Worm (Caenorhabditis elegans) whole organism, young adult: Measurements from ENCODE around the gene cdc-25.4.

Source experiments
- B0019.2 ChIP-seq: fragments of 200-800 bp; sonication (Bioruptor generic); conservative IDR thresholded peaks from 2 replicates; pipeline ENCODE4 v1.3.6; 2022; ENCODE audit warnings: missing genetic modification reagents, missing genetic modification characterization, missing compliant biosample characterization
- B0261.1 ChIP-seq: sonication (generic microtip); optimal IDR thresholded peaks from 2 replicates; lab custom pipeline; 2016; ENCODE audit warnings: mild to moderate bottlenecking, missing genetic modification characterization, moderate library complexity, missing compliant biosample characterization
- B0336.3 ChIP-seq: fragments of 200-800 bp; sonication (Bioruptor generic); IDR thresholded peaks from 2 replicates; pipeline ENCODE4 v1.3.6; 2022; ENCODE audit warnings: missing genetic modification characterization, missing compliant biosample characterization
- F10E7.11 ChIP-seq: sonication (generic microtip); optimal IDR thresholded peaks from 2 replicates; lab custom pipeline; 2017; ENCODE audit warnings: mild to moderate bottlenecking, missing genetic modification characterization, moderate library complexity, missing compliant biosample characterization
- F22D6.2 ChIP-seq: sonication (generic microtip); optimal IDR thresholded peaks from 2 replicates; lab custom pipeline; 2016; ENCODE audit warnings: mild to moderate bottlenecking, missing genetic modification characterization, missing compliant biosample characterization
- F33H1.4 ChIP-seq: fragments of 200-800 bp; sonication (Bioruptor generic); IDR thresholded peaks from 2 replicates; pipeline ENCODE4 v1.3.6; 2022; ENCODE audit warnings: missing genetic modification reagents, missing genetic modification characterization, missing compliant biosample characterization
- F49E8.2 ChIP-seq: sonication (generic microtip); optimal IDR thresholded peaks from 3 replicates; lab custom pipeline; 2017; ENCODE audit warnings: missing genetic modification characterization, mild to moderate bottlenecking, missing compliant biosample characterization, antibody characterized with exemption, moderate library complexity; ENCODE audit not compliant: insufficient read depth
- K12H6.12 ChIP-seq: fragments of 200-800 bp; sonication (Bioruptor generic); optimal IDR thresholded peaks from 2 replicates; lab custom pipeline; 2018; ENCODE audit warnings: mild to moderate bottlenecking, missing genetic modification characterization, missing compliant biosample characterization
- T07F8.4 ChIP-seq: sonication (generic microtip); optimal IDR thresholded peaks from 2 replicates; lab custom pipeline; 2016; ENCODE audit warnings: mild to moderate bottlenecking, missing genetic modification characterization, moderate library complexity, missing compliant biosample characterization
- Y53G8AR.9 ChIP-seq: fragments of 200-800 bp; sonication (Bioruptor generic); conservative IDR thresholded peaks from 2 replicates; pipeline ENCODE4 v1.3.6; 2022; ENCODE audit warnings: missing genetic modification reagents, missing genetic modification characterization, missing compliant biosample characterization
- Y67H2A.10 ChIP-seq: fragments of 200-800 bp; sonication (Bioruptor generic); conservative IDR thresholded peaks from 2 replicates; pipeline ENCODE4 v1.3.6; 2022; ENCODE audit warnings: missing genetic modification reagents, missing genetic modification characterization, missing compliant biosample characterization
- Y79H2A.3 ChIP-seq: fragments of 200-800 bp; sonication (Bioruptor generic); conservative IDR thresholded peaks from 2 replicates; pipeline ENCODE4 v1.3.6; 2022; ENCODE audit warnings: missing genetic modification reagents, missing genetic modification characterization, missing compliant biosample characterization
- ZK185.1 ChIP-seq: sonication (generic microtip); optimal IDR thresholded peaks from 2 replicates; lab custom pipeline; 2016; ENCODE audit warnings: mild to moderate bottlenecking, missing genetic modification characterization, missing compliant biosample characterization; ENCODE audit not compliant: poor library complexity, severe bottlenecking
- ama-1 ChIP-seq, 3 experiments: fragments of 150-350 bp in 1 of 3; sonication (generic microtip) in 2 of 3; optimal IDR thresholded peaks; 2 replicates each; lab custom pipeline; 2014 to 2018; ENCODE audit warnings: missing biosample characterization in 2 of 3, missing genetic modification characterization in 2 of 3, missing genetic modification reagents in 2 of 3
- aptf-2 ChIP-seq: fragments of 200-800 bp; sonication (Bioruptor generic); conservative IDR thresholded peaks from 2 replicates; pipeline ENCODE4 v1.3.6; 2022; ENCODE audit warnings: missing genetic modification reagents, missing genetic modification characterization, missing compliant biosample characterization
- attf-3 ChIP-seq: fragments of 200-800 bp; sonication (Bioruptor generic); conservative IDR thresholded peaks from 2 replicates; pipeline ENCODE4 v1.3.6; 2022; ENCODE audit warnings: missing genetic modification reagents, missing genetic modification characterization, missing compliant biosample characterization
- attf-5 ChIP-seq: fragments of 200-800 bp; sonication (Bioruptor generic); optimal IDR thresholded peaks from 2 replicates; lab custom pipeline; 2018; ENCODE audit warnings: mild to moderate bottlenecking, missing genetic modification characterization, missing compliant biosample characterization
- cebp-1 ChIP-seq, 2 experiments: fragments of 200-800 bp in 1 of 2; sonication (Bioruptor generic) in 1 of 2; sonication (generic microtip) in 1 of 2; IDR thresholded peaks in 1 of 2; optimal IDR thresholded peaks in 1 of 2; 2 replicates each; pipeline versions ENCODE4 v1.3.6 to Lab custom; 2017 to 2022; ENCODE audit warnings: missing compliant biosample characterization in 2 of 2, missing genetic modification characterization in 2 of 2, mild to moderate bottlenecking in 1 of 2, missing genetic modification reagents in 1 of 2, moderate library complexity in 1 of 2
- cebp-2 ChIP-seq: fragments of 200-800 bp; sonication (Bioruptor generic); IDR thresholded peaks from 2 replicates; pipeline ENCODE4 v1.3.6; 2022; ENCODE audit warnings: missing genetic modification characterization, missing compliant biosample characterization
- ceh-100 ChIP-seq: fragments of 200-800 bp; sonication (Bioruptor generic); IDR thresholded peaks from 2 replicates; pipeline ENCODE4 v1.3.6; 2022; ENCODE audit warnings: missing genetic modification reagents, missing genetic modification characterization, missing compliant biosample characterization
- dox-1 ChIP-seq: fragments of 200-800 bp; sonication (Bioruptor generic); IDR thresholded peaks from 2 replicates; pipeline ENCODE4 v1.3.6; 2022; ENCODE audit warnings: missing genetic modification reagents, missing genetic modification characterization, missing compliant biosample characterization
- dpff-1 ChIP-seq: sonication (generic microtip); optimal IDR thresholded peaks from 2 replicates; lab custom pipeline; 2017; ENCODE audit warnings: mild to moderate bottlenecking, missing genetic modification characterization, missing compliant biosample characterization
- efl-1 ChIP-seq: fragments of 150-350 bp; optimal IDR thresholded peaks from 2 replicates; lab custom pipeline; 2014; ENCODE audit warnings: missing biosample characterization, missing genetic modification reagents, missing genetic modification characterization
- egl-18 ChIP-seq: fragments of 200-800 bp; sonication (Bioruptor generic); IDR thresholded peaks from 2 replicates; pipeline ENCODE4 v1.3.6; 2022; ENCODE audit warnings: missing genetic modification reagents, missing genetic modification characterization, missing compliant biosample characterization
- egrh-3 ChIP-seq: fragments of 200-800 bp; sonication (Bioruptor generic); IDR thresholded peaks from 2 replicates; pipeline ENCODE4 v1.3.6; 2022; ENCODE audit warnings: missing genetic modification reagents, missing genetic modification characterization, missing compliant biosample characterization
- fkh-3 ChIP-seq: sonication (generic microtip); optimal IDR thresholded peaks from 2 replicates; lab custom pipeline; 2016; ENCODE audit warnings: mild to moderate bottlenecking, missing genetic modification characterization, missing compliant biosample characterization
- him-1 ChIP-seq: sonication (generic microtip); optimal IDR thresholded peaks from 2 replicates; lab custom pipeline; 2016; ENCODE audit warnings: missing genotype, missing genetic modification reagents, missing genetic modification characterization, missing compliant biosample characterization
- hlh-26 ChIP-seq: fragments of 200-800 bp; sonication (Bioruptor generic); conservative IDR thresholded peaks from 2 replicates; pipeline ENCODE4 v1.3.6; 2022; ENCODE audit warnings: missing genetic modification reagents, missing genetic modification characterization, missing compliant biosample characterization
- lin-26 ChIP-seq: fragments of 200-800 bp; sonication (Bioruptor generic); IDR thresholded peaks from 2 replicates; pipeline ENCODE4 v1.3.6; 2022; ENCODE audit warnings: missing genetic modification reagents, missing genetic modification characterization, missing compliant biosample characterization
- lin-54 ChIP-seq: fragments of 200-800 bp; sonication (Bioruptor generic); optimal IDR thresholded peaks from 2 replicates; lab custom pipeline; 2018; ENCODE audit warnings: mild to moderate bottlenecking, missing genetic modification characterization, missing compliant biosample characterization
- lir-1 ChIP-seq: fragments of 200-800 bp; sonication (Bioruptor generic); conservative IDR thresholded peaks from 2 replicates; pipeline ENCODE4 v1.3.6; 2022; ENCODE audit warnings: missing genetic modification reagents, missing genetic modification characterization, missing compliant biosample characterization
- madf-10 ChIP-seq: sonication (generic microtip); optimal IDR thresholded peaks from 2 replicates; lab custom pipeline; 2016; ENCODE audit warnings: mild to moderate bottlenecking, missing genetic modification characterization, missing compliant biosample characterization
- madf-8 ChIP-seq: fragments of 200-800 bp; sonication (Bioruptor generic); conservative IDR thresholded peaks from 2 replicates; pipeline ENCODE4 v1.3.6; 2022; ENCODE audit warnings: missing genetic modification reagents, missing genetic modification characterization, missing compliant biosample characterization
- mcd-1 ChIP-seq: fragments of 200-800 bp; sonication (Bioruptor generic); IDR thresholded peaks from 2 replicates; pipeline ENCODE4 v1.3.6; 2022; ENCODE audit warnings: missing genetic modification reagents, missing genetic modification characterization, missing compliant biosample characterization
- mel-28 ChIP-seq: sonication (generic microtip); optimal IDR thresholded peaks from 2 replicates; lab custom pipeline; 2016; ENCODE audit warnings: borderline replicate concordance, mild to moderate bottlenecking, missing genetic modification characterization, missing compliant biosample characterization
- mxl-1 ChIP-seq: sonication (generic microtip); optimal IDR thresholded peaks from 2 replicates; lab custom pipeline; 2016; ENCODE audit warnings: missing genetic modification characterization, missing compliant biosample characterization
- nfya-1 ChIP-seq: sonication (generic microtip); optimal IDR thresholded peaks from 2 replicates; lab custom pipeline; 2017; ENCODE audit warnings: antibody characterized with exemption, missing compliant biosample characterization, missing genetic modification characterization, borderline replicate concordance; ENCODE audit not compliant: insufficient read depth
- nfyb-1 ChIP-seq: fragments of 200-800 bp; sonication (Bioruptor generic); IDR thresholded peaks from 2 replicates; pipeline ENCODE4 v1.3.6; 2022; ENCODE audit warnings: missing genetic modification reagents, missing genetic modification characterization, missing compliant biosample characterization
- pha-4 ChIP-seq: fragments of 150-350 bp; sonication (generic microtip); optimal IDR thresholded peaks from 2 replicates; lab custom pipeline; 2014; ENCODE audit warnings: missing biosample characterization, missing genetic modification reagents, missing genetic modification characterization
- rcor-1 ChIP-seq: fragments of 200-800 bp; sonication (Bioruptor generic); IDR thresholded peaks from 2 replicates; pipeline ENCODE4 v1.3.6; 2022; ENCODE audit warnings: missing genetic modification reagents, missing genetic modification characterization, missing compliant biosample characterization
- rpc-1 ChIP-seq, 2 experiments: fragments of 150-350 bp in 1 of 2; sonication (generic microtip) in 1 of 2; optimal IDR thresholded peaks; 2 replicates each; lab custom pipeline; 2014 to 2018; ENCODE audit warnings: missing biosample characterization in 1 of 2, missing genetic modification characterization in 1 of 2, missing genetic modification reagents in 1 of 2, missing genotype in 1 of 2
- sea-2 ChIP-seq: fragments of 200-800 bp; sonication (Bioruptor generic); IDR thresholded peaks from 2 replicates; pipeline ENCODE4 v1.3.6; 2022; ENCODE audit warnings: missing genetic modification characterization, missing compliant biosample characterization
- snpc-3.4 ChIP-seq: sonication (generic microtip); optimal IDR thresholded peaks from 2 replicates; lab custom pipeline; 2017; ENCODE audit warnings: missing genetic modification characterization, mild to moderate bottlenecking, missing compliant biosample characterization, antibody characterized with exemption, moderate library complexity, missing genotype, missing genetic modification reagents
- tlf-1 ChIP-seq: fragments of 200-800 bp; sonication (Bioruptor generic); optimal IDR thresholded peaks from 2 replicates; lab custom pipeline; 2018; ENCODE audit warnings: mild to moderate bottlenecking, missing genetic modification characterization, missing compliant biosample characterization
- unc-62 ChIP-seq: fragments of 150-350 bp; optimal IDR thresholded peaks from 2 replicates; lab custom pipeline; 2014; ENCODE audit warnings: missing biosample characterization, missing genetic modification reagents, missing genetic modification characterization
- ztf-25 ChIP-seq: fragments of 200-800 bp; sonication (Bioruptor generic); IDR thresholded peaks from 2 replicates; pipeline ENCODE4 v1.3.6; 2022; ENCODE audit warnings: missing genetic modification reagents, missing genetic modification characterization, missing compliant biosample characterization
- ztf-6 ChIP-seq: fragments of 200-800 bp; sonication (Bioruptor generic); IDR thresholded peaks from 2 replicates; pipeline ENCODE4 v1.3.6; 2022; ENCODE audit warnings: missing genetic modification reagents, missing genetic modification characterization, missing compliant biosample characterization

cdc-25.4 gene

DNA sequence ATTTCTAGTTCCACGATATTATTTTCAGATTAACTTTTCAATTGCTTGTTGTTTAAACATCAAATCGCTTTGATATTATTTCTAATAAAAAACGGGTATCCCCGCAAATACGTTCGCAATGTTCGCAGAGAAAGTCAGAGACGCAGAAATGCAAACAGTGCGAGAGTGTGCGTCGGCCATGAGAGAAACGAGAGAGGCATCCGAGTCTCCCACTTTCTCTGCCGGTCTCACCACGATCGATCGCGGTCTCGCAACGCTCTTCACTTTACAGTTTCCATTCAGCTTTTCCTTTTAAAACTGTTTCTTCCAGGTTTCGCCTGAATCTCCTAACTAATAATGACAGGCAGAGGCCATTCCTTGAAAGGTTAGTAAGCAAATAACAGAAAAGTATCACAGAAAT lies 14.9 kb downstream of the cdc-25.4 start, which contains the start of gene F33H1.4 (continued):
- TF ChIP-seq B0019.2 (GFP tag; lab: Robert Waterston, UW) (no peak), snpc-3.4 (peak; percentile 8), mxl-1 (tag; lab: Kevin White, UChicago) (no peak), attf-3 (no peak; the same call in 1 of the 2 replicates), mcd-1 (GFP tag; lab: Robert Waterston, UW) (peak; percentile 59), egrh-3 (GFP tag; lab: Robert Waterston, UW) (0 out of 2 replicates have a peak, but pooled peaks have one; percentile 10), efl-1 (GFP tag; lab: Kevin White, UChicago) (no peak), rcor-1 (GFP tag; lab: Robert Waterston, UW) (peak; percentile 44; the same call in 1 of the 2 replicates), dpff-1 (tag; lab: Kevin White, UChicago) (no peak), Y53G8AR.9 (GFP tag; lab: Robert Waterston, UW) (no peak), F33H1.4 (GFP tag; lab: Robert Waterston, UW) (peak; percentile 80), ztf-6 (GFP tag; lab: Robert Waterston, UW) (no peak), pha-4 (tag; lab: Kevin White, UChicago) (no peak), ama-1 (optimal IDR thresholded peaks at IDR 0.05; lab: Kevin White, UChicago) (no peak), ama-1 (GFP tag; optimal IDR thresholded peaks at IDR 0.05; lab: Kevin White, UChicago) (no peak), B0261.1 (tag; lab: Kevin White, UChicago) (no peak), sea-2 (no peak), cebp-2 (no peak), F10E7.11 (tag; lab: Kevin White, UChicago) (no peak), dox-1 (peak; percentile 5; the same call in 1 of the 2 replicates), egl-18 (GFP tag; lab: Robert Waterston, UW) (no peak), aptf-2 (no peak), F22D6.2 (tag; lab: Kevin White, UChicago) (no peak), ceh-100 (GFP tag; lab: Robert Waterston, UW) (peak; percentile 12; the same call in 1 of the 2 replicates), attf-5 (GFP tag; lab: Kevin White, UChicago) (peak; percentile 44), Y79H2A.3 (GFP tag; lab: Robert Waterston, UW) (no peak), him-1 (tag; lab: Kevin White, UChicago) (no peak), lin-54 (peak; percentile 45), rpc-1 (optimal IDR thresholded peaks at IDR 0.05; lab: Kevin White, UChicago) (no peak), rpc-1 (tag; optimal IDR thresholded peaks at IDR 0.05; lab: Kevin White, UChicago) (no peak), Y67H2A.10 (GFP tag; lab: Robert Waterston, UW) (no peak), mel-28 (tag; lab: Kevin White, UChicago) (no peak), tlf-1 (peak; percentile 4), cebp-1 (GFP tag; IDR thresholded peaks at IDR 0.05; lab: Robert Waterston, UW) (no peak), cebp-1 (tag; optimal IDR thresholded peaks at IDR 0.05; lab: Kevin White, UChicago) (peak; percentile 79), nfya-1 (tag; lab: Kevin White, UChicago) (no peak), lin-26 (no peak), K12H6.12 (tag; lab: Kevin White, UChicago) (no peak), ztf-25 (no peak), B0336.3 (GFP tag; lab: Robert Waterston, UW) (0 out of 2 replicates have a peak, but pooled peaks have one; percentile 48), T07F8.4 (tag; lab: Kevin White, UChicago) (no peak), F49E8.2 (tag; lab: Kevin White, UChicago) (peak; percentile 60), hlh-26 (GFP tag; lab: Robert Waterston, UW) (no peak), ZK185.1 (peak; percentile 50), nfyb-1 (GFP tag; lab: Robert Waterston, UW) (0 out of 2 replicates have a peak, but pooled peaks have one; percentile 48), madf-10 (tag; lab: Kevin White, UChicago) (peak; percentile 6), fkh-3 (tag; lab: Kevin White, UChicago) (no peak), unc-62 (no peak), lir-1 (GFP tag; lab: Robert Waterston, UW) (no peak), madf-8 (GFP tag; lab: Robert Waterston, UW) (no peak)
